Worm (Caenorhabditis elegans) whole organism, late embryonic: ENCODE results near the gene rps-22.

ENCODE experiments used
- C38D4.7 ChIP-seq: fragments of 200-800 bp; sonication (Bioruptor generic); optimal IDR thresholded peaks from 2 replicates; lab custom pipeline; 2018; ENCODE audit warnings: mild to moderate bottlenecking, missing genetic modification characterization, moderate library complexity, missing compliant biosample characterization
- F13H6.1 ChIP-seq: sonication (generic microtip); optimal IDR thresholded peaks from 2 replicates; lab custom pipeline; 2016; ENCODE audit warnings: missing genetic modification characterization, missing compliant biosample characterization
- K02D7.2 ChIP-seq: sonication (generic microtip); optimal IDR thresholded peaks from 2 replicates; lab custom pipeline; 2017; ENCODE audit warnings: mild to moderate bottlenecking, missing genetic modification characterization, missing compliant biosample characterization
- T23F11.4 ChIP-seq: fragments of 200-800 bp; sonication (Bioruptor generic); optimal IDR thresholded peaks from 2 replicates; lab custom pipeline; 2018; ENCODE audit warnings: mild to moderate bottlenecking, missing genetic modification characterization, missing compliant biosample characterization
- Y22D7AL.16 ChIP-seq: sonication (generic microtip); optimal IDR thresholded peaks from 2 replicates; lab custom pipeline; 2016; ENCODE audit warnings: missing genetic modification characterization, missing compliant biosample characterization
- ceh-14 ChIP-seq: sonication (generic microtip); optimal IDR thresholded peaks from 2 replicates; lab custom pipeline; 2016; ENCODE audit warnings: missing genotype, missing genetic modification characterization, missing compliant biosample characterization
- ceh-18 ChIP-seq: sonication (generic microtip); optimal IDR thresholded peaks from 2 replicates; lab custom pipeline; 2016; ENCODE audit warnings: missing genetic modification characterization, missing compliant biosample characterization
- ceh-19 ChIP-seq: fragments of 200-800 bp; sonication (Bioruptor generic); optimal IDR thresholded peaks from 2 replicates; lab custom pipeline; 2018; ENCODE audit warnings: mild to moderate bottlenecking, missing genetic modification characterization, missing compliant biosample characterization
- ceh-22 ChIP-seq: sonication (generic microtip); optimal IDR thresholded peaks from 2 replicates; lab custom pipeline; 2017; ENCODE audit warnings: missing biosample characterization, missing genetic modification characterization
- ceh-34 ChIP-seq: sonication (generic microtip); optimal IDR thresholded peaks from 2 replicates; lab custom pipeline; 2016; ENCODE audit warnings: mild to moderate bottlenecking, missing genetic modification characterization, missing compliant biosample characterization
- ceh-48 ChIP-seq: sonication (generic microtip); optimal IDR thresholded peaks from 2 replicates; lab custom pipeline; 2016; ENCODE audit warnings: missing genetic modification characterization, inconsistent platforms, missing compliant biosample characterization
- ceh-6 ChIP-seq: fragments of 200-800 bp; sonication (Bioruptor generic); optimal IDR thresholded peaks from 2 replicates; lab custom pipeline; 2018; ENCODE audit warnings: mild to moderate bottlenecking, missing genetic modification characterization, missing compliant biosample characterization
- che-1 ChIP-seq: sonication (generic microtip); optimal IDR thresholded peaks from 2 replicates; lab custom pipeline; 2016; ENCODE audit warnings: mild to moderate bottlenecking, missing genetic modification characterization, missing compliant biosample characterization
- dmd-4 ChIP-seq: sonication (generic microtip); optimal IDR thresholded peaks from 2 replicates; lab custom pipeline; 2016; ENCODE audit warnings: borderline replicate concordance, missing genetic modification characterization, missing compliant biosample characterization
- dve-1 ChIP-seq: sonication (generic microtip); optimal IDR thresholded peaks from 2 replicates; lab custom pipeline; 2017; ENCODE audit warnings: antibody characterized with exemption, mild to moderate bottlenecking, missing genetic modification characterization, missing compliant biosample characterization
- elt-2 ChIP-seq: sonication (generic microtip); optimal IDR thresholded peaks from 2 replicates; lab custom pipeline; 2016; ENCODE audit warnings: missing genetic modification reagents, missing genetic modification characterization, missing compliant biosample characterization
- elt-4 ChIP-seq: sonication (generic microtip); optimal IDR thresholded peaks from 2 replicates; lab custom pipeline; 2016; ENCODE audit warnings: missing genetic modification characterization, missing compliant biosample characterization
- ets-4 ChIP-seq: sonication (generic microtip); optimal IDR thresholded peaks from 2 replicates; lab custom pipeline; 2016; ENCODE audit warnings: missing genetic modification characterization, missing compliant biosample characterization
- eyg-1 ChIP-seq: sonication (generic microtip); optimal IDR thresholded peaks from 2 replicates; lab custom pipeline; 2016; ENCODE audit warnings: missing genotype, missing genetic modification characterization, missing compliant biosample characterization
- fax-1 ChIP-seq: sonication (generic microtip); optimal IDR thresholded peaks from 2 replicates; lab custom pipeline; 2016; ENCODE audit warnings: missing genotype, missing genetic modification characterization, missing compliant biosample characterization
- fkh-10 ChIP-seq: fragments of 150-350 bp; optimal IDR thresholded peaks from 2 replicates; lab custom pipeline; 2014; ENCODE audit warnings: missing biosample characterization, missing genetic modification reagents, missing genetic modification characterization
- fkh-6 ChIP-seq: sonication (generic microtip); optimal IDR thresholded peaks from 2 replicates; lab custom pipeline; 2016; ENCODE audit warnings: missing genetic modification characterization, missing compliant biosample characterization
- gmeb-2 ChIP-seq: sonication (generic microtip); optimal IDR thresholded peaks from 2 replicates; lab custom pipeline; 2016; ENCODE audit warnings: missing genetic modification characterization, inconsistent platforms, missing compliant biosample characterization
- hlh-15 ChIP-seq: sonication (generic microtip); optimal IDR thresholded peaks from 2 replicates; lab custom pipeline; 2016; ENCODE audit warnings: missing genetic modification characterization, missing compliant biosample characterization
- hlh-30 ChIP-seq: sonication (generic microtip); optimal IDR thresholded peaks from 2 replicates; lab custom pipeline; 2017; ENCODE audit warnings: antibody characterized with exemption, missing genetic modification characterization, missing compliant biosample characterization; ENCODE audit not compliant: insufficient read depth
- hlh-8 ChIP-seq: sonication (generic microtip); optimal IDR thresholded peaks from 2 replicates; lab custom pipeline; 2016; ENCODE audit warnings: missing genotype, missing genetic modification characterization, missing compliant biosample characterization
- mec-3 ChIP-seq: sonication (generic microtip); optimal IDR thresholded peaks from 2 replicates; lab custom pipeline; 2016; ENCODE audit warnings: borderline replicate concordance, missing genetic modification characterization, missing compliant biosample characterization
- nhr-11 ChIP-seq: fragments of 150-350 bp; optimal IDR thresholded peaks from 2 replicates; lab custom pipeline; 2014; ENCODE audit warnings: missing biosample characterization, missing genetic modification characterization
- nhr-232 ChIP-seq: sonication (generic microtip); optimal IDR thresholded peaks from 2 replicates; lab custom pipeline; 2016; ENCODE audit warnings: missing genetic modification characterization, missing compliant biosample characterization
- npax-4 ChIP-seq: sonication (generic microtip); optimal IDR thresholded peaks from 2 replicates; lab custom pipeline; 2016; ENCODE audit warnings: missing genetic modification characterization, missing compliant biosample characterization
- pag-3 ChIP-seq: sonication (generic microtip); optimal IDR thresholded peaks from 2 replicates; lab custom pipeline; 2016; ENCODE audit warnings: missing compliant biosample characterization, missing genetic modification characterization, borderline replicate concordance
- pax-1 ChIP-seq: fragments of 150-350 bp; optimal IDR thresholded peaks from 2 replicates; lab custom pipeline; 2014; ENCODE audit warnings: missing biosample characterization, missing genetic modification characterization
- pqm-1 ChIP-seq: sonication (generic microtip); optimal IDR thresholded peaks from 2 replicates; lab custom pipeline; 2016; ENCODE audit warnings: missing genetic modification characterization, missing compliant biosample characterization
- ref-2 ChIP-seq: sonication (generic microtip); optimal IDR thresholded peaks from 2 replicates; lab custom pipeline; 2016; ENCODE audit warnings: missing genetic modification characterization, missing compliant biosample characterization
- rnt-1 ChIP-seq: sonication (generic microtip); optimal IDR thresholded peaks from 2 replicates; lab custom pipeline; 2016; ENCODE audit warnings: missing genetic modification characterization, missing compliant biosample characterization
- sox-4 ChIP-seq: sonication (generic microtip); optimal IDR thresholded peaks from 2 replicates; lab custom pipeline; 2017; ENCODE audit warnings: mild to moderate bottlenecking, missing genetic modification characterization, inconsistent platforms, missing compliant biosample characterization
- syd-9 ChIP-seq: sonication (generic microtip); optimal IDR thresholded peaks from 2 replicates; lab custom pipeline; 2016; ENCODE audit warnings: mild to moderate bottlenecking, missing genetic modification characterization, moderate library complexity, missing compliant biosample characterization
- tbx-7 ChIP-seq: sonication (generic microtip); optimal IDR thresholded peaks from 2 replicates; lab custom pipeline; 2016; ENCODE audit warnings: missing genotype, missing genetic modification characterization, missing compliant biosample characterization
- ttx-3 ChIP-seq: sonication (generic microtip); optimal IDR thresholded peaks from 2 replicates; lab custom pipeline; 2016; ENCODE audit warnings: missing genetic modification reagents, missing genetic modification characterization, missing compliant biosample characterization
- unc-3 ChIP-seq, 2 experiments: fragments of 200-800 bp in 1 of 2; sonication (Bioruptor generic) in 1 of 2; sonication (generic microtip) in 1 of 2; conservative IDR thresholded peaks in 1 of 2; optimal IDR thresholded peaks in 1 of 2; 2 replicates each; pipeline versions ENCODE4 v1.3.6 to Lab custom; 2016 to 2022; ENCODE audit warnings: missing compliant biosample characterization in 2 of 2, missing genetic modification characterization in 2 of 2, missing genetic modification reagents in 1 of 2
- unc-42 ChIP-seq: sonication (generic microtip); optimal IDR thresholded peaks from 2 replicates; lab custom pipeline; 2016; ENCODE audit warnings: missing genotype, missing genetic modification characterization, missing compliant biosample characterization
- zip-5 ChIP-seq: sonication (generic microtip); optimal IDR thresholded peaks from 2 replicates; lab custom pipeline; 2016; ENCODE audit warnings: missing genetic modification characterization, missing compliant biosample characterization

The rps-22 gene

ce11 chrIII:1921136-1921680, 29.1 kb upstream of the rps-22 start (continued):
- TF ChIP-seq ceh-14 (tag; lab: Kevin White, UChicago) (peak; percentile 90), zip-5 (tag; lab: Kevin White, UChicago) (peak; percentile 13), Y22D7AL.16 (tag; lab: Kevin White, UChicago) (no peak), dve-1 (tag; lab: Kevin White, UChicago) (peak; percentile 55), syd-9 (tag; lab: Kevin White, UChicago) (peak; percentile 65), ceh-48 (peak; percentile 28), pqm-1 (tag; lab: Kevin White, UChicago) (peak; percentile 91), fkh-6 (no peak), che-1 (tag; lab: Kevin White, UChicago) (no peak), eyg-1 (tag; lab: Kevin White, UChicago) (peak; percentile 74), T23F11.4 (GFP tag; lab: Kevin White, UChicago) (peak; percentile 61), ref-2 (peak; percentile 97), pax-1 (tag; lab: Kevin White, UChicago) (peak; percentile 33), npax-4 (no peak), nhr-232 (tag; lab: Kevin White, UChicago) (no peak), fax-1 (peak; percentile 70), nhr-11 (tag; lab: Kevin White, UChicago) (no peak), K02D7.2 (no peak), C38D4.7 (GFP tag; lab: Kevin White, UChicago) (no peak), ttx-3 (tag; lab: Kevin White, UChicago) (peak; percentile 28), fkh-10 (GFP tag; lab: Kevin White, UChicago) (no peak), hlh-15 (tag; lab: Kevin White, UChicago) (no peak), ets-4 (tag; lab: Kevin White, UChicago) (peak; percentile 58), mec-3 (tag; lab: Kevin White, UChicago) (no peak)

ce11 chrIII:1922081-1922480, 28.3 kb upstream of the rps-22 start:
- TF ChIP-seq eyg-1 (tag; lab: Kevin White, UChicago), result no peak
- TF ChIP-seq T23F11.4 (GFP tag; lab: Kevin White, UChicago), result no peak
- no peak for TF ChIP-seq sox-4 (tag; lab: Kevin White, UChicago)
- TF ChIP-seq K02D7.2, result no peak
- TF ChIP-seq fax-1, result no peak
- no peak for TF ChIP-seq rnt-1
- no peak for TF ChIP-seq dmd-4 (tag; lab: Kevin White, UChicago)
- no peak for TF ChIP-seq ceh-19 (GFP tag; lab: Kevin White, UChicago)
- no peak for TF ChIP-seq unc-42
- TF ChIP-seq hlh-15 (tag; lab: Kevin White, UChicago), result no peak
- TF ChIP-seq fkh-10 (GFP tag; lab: Kevin White, UChicago), result no peak

- TF ChIP-seq unc-42 (peak; percentile 40), hlh-15 (tag; lab: Kevin White, UChicago) (no peak), dmd-4 (tag; lab: Kevin White, UChicago) (no peak), unc-3 (GFP tag; conservative IDR thresholded peaks at IDR 0.05; lab: Robert Waterston, UW) (no peak), unc-3 (tag; optimal IDR thresholded peaks at IDR 0.05; lab: Kevin White, UChicago) (no peak), dve-1 (tag; lab: Kevin White, UChicago) (peak; percentile 1)
These were observed 27.8 kb upstream of the rps-22 start for ce11 chrIII:1922516-1922915.

- peak; percentile 94 for TF ChIP-seq ref-2
- peak; percentile 98 for TF ChIP-seq rnt-1
- TF ChIP-seq ceh-22 (tag; lab: Kevin White, UChicago), result no peak
- peak; percentile 7 for TF ChIP-seq dve-1 (tag; lab: Kevin White, UChicago)
- TF ChIP-seq hlh-30 (tag; lab: Kevin White, UChicago), result peak; percentile 57
- no peak for TF ChIP-seq fkh-10 (GFP tag; lab: Kevin White, UChicago)
- no peak for TF ChIP-seq gmeb-2
- no peak for TF ChIP-seq nhr-232 (tag; lab: Kevin White, UChicago)
- no peak for TF ChIP-seq elt-4 (tag; lab: Kevin White, UChicago)
- peak; percentile 82 for TF ChIP-seq ceh-34 (tag; lab: Kevin White, UChicago)
- peak; percentile 90 for TF ChIP-seq F13H6.1
- TF ChIP-seq tbx-7 (tag; lab: Kevin White, UChicago), result peak; percentile 17
- peak; percentile 66 for TF ChIP-seq ets-4 (tag; lab: Kevin White, UChicago)
- TF ChIP-seq elt-2 (tag; lab: Kevin White, UChicago), result no peak
- TF ChIP-seq pag-3, result no peak
- TF ChIP-seq ceh-18 (tag; lab: Kevin White, UChicago), result peak; percentile 94
- no peak for TF ChIP-seq ceh-6 (GFP tag; lab: Kevin White, UChicago)
- TF ChIP-seq ceh-14 (tag; lab: Kevin White, UChicago), result peak; percentile 83
- no peak for TF ChIP-seq hlh-8 (tag; lab: Kevin White, UChicago)
- no peak for TF ChIP-seq nhr-11 (tag; lab: Kevin White, UChicago)
- no peak for TF ChIP-seq sox-4 (tag; lab: Kevin White, UChicago)
These were observed 26.7 kb upstream of the rps-22 start for ce11 chrIII:1923419-1924318.
